Fruit fly (Drosophila melanogaster): ENCODE measurements around the gene CG34367.

CG34367 gene

dm6 chr2L:10375464-10376236, 21.9 kb upstream of the CG34367 start, which contains the start of the genes CG33303 and dpr19 (continued):
- no peak for TF ChIP-seq Scr (GFP tag; IDR thresholded peaks at IDR 0.05; ENCODE audit: partially characterized antibody)
- no peak for TF ChIP-seq emc (GFP tag; optimal IDR thresholded peaks at IDR 0.05)
- TF ChIP-seq twi (tag; optimal IDR thresholded peaks at IDR 0.05), result peak; percentile 71
- TF ChIP-seq CG11723 (GFP tag; optimal IDR thresholded peaks at IDR 0.05), result peak; percentile 9
- TF ChIP-seq dmrt11E (tag; optimal IDR thresholded peaks at IDR 0.05), result peak; percentile 79
- peak; percentile 2 for TF ChIP-seq schlank (tag; optimal IDR thresholded peaks at IDR 0.05)
- TF ChIP-seq nmo (GFP tag; optimal IDR thresholded peaks at IDR 0.05), result peak; percentile 88
- no peak for TF ChIP-seq tup (GFP tag; optimal IDR thresholded peaks at IDR 0.05)
- peak; percentile 26 for TF ChIP-seq pros (GFP tag; optimal IDR thresholded peaks at IDR 0.05)
- peak; percentile 89 for TF ChIP-seq onecut (GFP tag; IDR thresholded peaks at IDR 0.05)
- TF ChIP-seq CG13775 (GFP tag; optimal IDR thresholded peaks at IDR 0.05), result peak; percentile 71
- peak; percentile 57; the same call in 1 of the 2 replicates for TF ChIP-seq ara (GFP tag; IDR thresholded peaks at IDR 0.05)
- peak; percentile 29; the same call in 1 of the 2 replicates for TF ChIP-seq sob (GFP tag; IDR thresholded peaks at IDR 0.05)
- TF ChIP-seq z (GFP tag; IDR thresholded peaks at IDR 0.05), result no peak
- peak; percentile 59 for TF ChIP-seq scrt (GFP tag; optimal IDR thresholded peaks at IDR 0.05)
- TF ChIP-seq Bgb (GFP tag; IDR thresholded peaks at IDR 0.05; ENCODE audit: partially characterized antibody), result no peak
- peak; percentile 89 for TF ChIP-seq MESR4 (GFP tag; optimal IDR thresholded peaks at IDR 0.05)
- TF ChIP-seq ewg (GFP tag; optimal IDR thresholded peaks at IDR 0.05), result peak; percentile 31
- TF ChIP-seq CG14050 (GFP tag; IDR thresholded peaks at IDR 0.05), result no peak; the same call in 2 of the 3 replicates
- no peak for TF ChIP-seq Hr78 (GFP tag; optimal IDR thresholded peaks at IDR 0.05)
- TF ChIP-seq BtbVII (GFP tag; optimal IDR thresholded peaks at IDR 0.05), result peak; percentile 49
- 0 out of 2 replicates have a peak, but pooled peaks have one; percentile 7 for TF ChIP-seq CG4360 (GFP tag; IDR thresholded peaks at IDR 0.05)
- no peak for TF ChIP-seq ERR (GFP tag; optimal IDR thresholded peaks at IDR 0.05)
- TF ChIP-seq Ets65A (GFP tag), result no peak
- TF ChIP-seq Hr39 (optimal IDR thresholded peaks at IDR 0.05), result no peak
- peak; percentile 52; the same call in 1 of the 2 replicates for TF ChIP-seq lmd (GFP tag; IDR thresholded peaks at IDR 0.05)
- no peak for TF ChIP-seq kni (GFP tag; optimal IDR thresholded peaks at IDR 0.05)
- no peak for TF ChIP-seq CG18011 (GFP tag; optimal IDR thresholded peaks at IDR 0.05)
- peak; percentile 80 for TF ChIP-seq dmrt99B (tag; optimal IDR thresholded peaks at IDR 0.05)
- peak; percentile 60; the same call in 1 of the 2 replicates for TF ChIP-seq ssp (GFP tag; IDR thresholded peaks at IDR 0.05)
- TF ChIP-seq CG7987 (GFP tag; optimal IDR thresholded peaks at IDR 0.05), result peak; percentile 13
- TF ChIP-seq dm (GFP tag; optimal IDR thresholded peaks at IDR 0.05), result no peak
- no peak for TF ChIP-seq corto (GFP tag; optimal IDR thresholded peaks at IDR 0.05)
- TF ChIP-seq slbo (GFP tag; IDR thresholded peaks at IDR 0.05), result peak; percentile 75
- no peak for TF ChIP-seq CG15479 (GFP tag; optimal IDR thresholded peaks at IDR 0.05)
- TF ChIP-seq sna (GFP tag; IDR thresholded peaks at IDR 0.05; ENCODE audit: partially characterized antibody), result no peak
- no peak for TF ChIP-seq hkb (optimal IDR thresholded peaks at IDR 0.05)
- peak; percentile 78 for TF ChIP-seq hkb (GFP tag; IDR thresholded peaks at IDR 0.05)
- TF ChIP-seq Vsx1 (GFP tag; optimal IDR thresholded peaks at IDR 0.05), result no peak
- TF ChIP-seq btn (GFP tag; optimal IDR thresholded peaks at IDR 0.05), result no peak
- TF ChIP-seq CG10274 (GFP tag; optimal IDR thresholded peaks at IDR 0.05), result no peak
- no peak for TF ChIP-seq bab2 (GFP tag; optimal IDR thresholded peaks at IDR 0.05)
- peak; percentile 9 for TF ChIP-seq Asciz (GFP tag; optimal IDR thresholded peaks at IDR 0.05)
- 0 out of 2 replicates have a peak, but pooled peaks have one; percentile 45 for TF ChIP-seq sim (GFP tag; IDR thresholded peaks at IDR 0.05)
- TF ChIP-seq trem (tag; optimal IDR thresholded peaks at IDR 0.05), result peak; percentile 89
- no peak for TF ChIP-seq chif (GFP tag; optimal IDR thresholded peaks at IDR 0.05)
- TF ChIP-seq pan (optimal IDR thresholded peaks at IDR 0.05), result no peak
- peak in 1 of 2 experiments; percentile 64 for TF ChIP-seq pan (GFP tag; optimal IDR thresholded peaks at IDR 0.05 in 1 of 2, IDR thresholded peaks at IDR 0.05 in 1 of 2)
- no peak for TF ChIP-seq eyg (GFP tag; optimal IDR thresholded peaks at IDR 0.05)

Data from whole organism, embryonic.